Fruit fly (Drosophila melanogaster): Measurements from ENCODE around the gene Gr77a.

Gr77a gene

DNA sequence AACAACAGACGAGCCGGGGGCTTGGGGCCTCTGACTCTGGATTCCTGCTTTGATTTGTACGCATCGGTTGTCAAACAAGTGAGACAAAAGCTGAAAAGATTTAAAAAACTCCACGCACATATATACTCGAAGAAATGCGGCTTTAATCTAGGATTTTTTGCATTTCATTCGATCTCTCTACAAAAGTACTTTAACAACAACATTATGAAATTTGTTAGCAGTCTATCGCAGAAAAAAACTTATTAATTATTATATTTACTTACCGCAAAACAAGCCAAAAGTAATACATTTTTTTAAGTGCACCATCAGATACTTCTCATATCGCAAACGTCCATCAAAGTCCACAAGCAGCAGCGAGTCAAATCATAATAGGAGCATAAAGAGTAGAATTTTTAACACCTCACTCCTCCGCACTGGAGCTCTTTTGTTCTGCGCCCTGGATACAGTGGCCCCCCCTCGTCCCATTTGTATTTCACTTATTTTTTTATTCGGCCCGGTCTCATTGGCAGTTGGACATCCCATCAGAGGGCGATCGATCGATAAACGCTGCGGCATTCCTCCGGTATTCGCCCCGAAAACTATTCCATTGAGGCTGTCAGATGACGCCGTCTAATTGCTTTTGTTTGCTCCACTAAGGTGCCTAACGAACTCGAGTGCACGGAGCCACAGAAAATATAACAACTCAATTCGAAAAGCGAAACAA is 28.6 kb downstream of the Gr77a start (continued):
- TF ChIP-seq croc (GFP tag; conservative IDR thresholded peaks at IDR 0.05) (no peak), CG4360 (GFP tag; IDR thresholded peaks at IDR 0.05) (no peak), Bgb (GFP tag; IDR thresholded peaks at IDR 0.05; ENCODE audit: partially characterized antibody) (no peak), CG4617 (GFP tag; optimal IDR thresholded peaks at IDR 0.05; ENCODE audit: borderline replicate concordance) (no peak), Atf-2 (GFP tag; optimal IDR thresholded peaks at IDR 0.05) (no peak), Med (GFP tag) (peak; percentile 42), dm (GFP tag; optimal IDR thresholded peaks at IDR 0.05) (no peak), tgo (GFP tag; IDR thresholded peaks at IDR 0.05) (peak; percentile 46; the same call in 1 of the 3 replicates), CG14860 (GFP tag; IDR thresholded peaks at IDR 0.05; ENCODE audit: partially characterized antibody) (no peak), CG2678 (tag; optimal IDR thresholded peaks at IDR 0.05) (peak; percentile 54), chinmo (GFP tag; IDR thresholded peaks at IDR 0.05; ENCODE audit: partially characterized antibody) (no peak), CG11247 (GFP tag; IDR thresholded peaks at IDR 0.05) (no peak), ap (GFP tag; IDR thresholded peaks at IDR 0.05) (no peak), pfk (GFP tag; optimal IDR thresholded peaks at IDR 0.05) (no peak), ash1 (GFP tag; optimal IDR thresholded peaks at IDR 0.05) (no peak), seq (GFP tag; IDR thresholded peaks at IDR 0.05) (no peak), gro (GFP tag; optimal IDR thresholded peaks at IDR 0.05) (no peak), insv (GFP tag; optimal IDR thresholded peaks at IDR 0.05) (no peak), amos (GFP tag; IDR thresholded peaks at IDR 0.05; ENCODE audit: partially characterized antibody) (no peak), CG15011 (GFP tag; optimal IDR thresholded peaks at IDR 0.05) (no peak), CG11560 (tag; IDR thresholded peaks at IDR 0.05) (no peak), ham (GFP tag; IDR thresholded peaks at IDR 0.05) (no peak), NC2β (GFP tag; optimal IDR thresholded peaks at IDR 0.05) (no peak), sqz (GFP tag; optimal IDR thresholded peaks at IDR 0.05) (no peak), CG6175 (GFP tag; IDR thresholded peaks at IDR 0.05) (no peak), CG7372 (GFP tag; IDR thresholded peaks at IDR 0.05) (no peak), CG4820 (GFP tag; optimal IDR thresholded peaks at IDR 0.05) (peak; percentile 11), CG1529 (GFP tag; optimal IDR thresholded peaks at IDR 0.05) (no peak), sd (tag; optimal IDR thresholded peaks at IDR 0.05) (peak; percentile 53), lbe (GFP tag; optimal IDR thresholded peaks at IDR 0.05) (no peak), CG13123 (GFP tag; optimal IDR thresholded peaks at IDR 0.05) (no peak), CG30020 (tag; optimal IDR thresholded peaks at IDR 0.05) (no peak), CG3838 (GFP tag; optimal IDR thresholded peaks at IDR 0.05) (no peak), tin (GFP tag; optimal IDR thresholded peaks at IDR 0.05) (peak; percentile 33), CG2129 (GFP tag; IDR thresholded peaks at IDR 0.05; ENCODE audit: partially characterized antibody) (no peak), CG4707 (GFP tag; optimal IDR thresholded peaks at IDR 0.05) (no peak), bab2 (GFP tag; optimal IDR thresholded peaks at IDR 0.05) (no peak), CG7963 (GFP tag; IDR thresholded peaks at IDR 0.05; ENCODE audit: partially characterized antibody) (no peak), CG16815 (GFP tag; optimal IDR thresholded peaks at IDR 0.05) (no peak), CHES-1-like (GFP tag; optimal IDR thresholded peaks at IDR 0.05) (no peak), CG5245 (GFP tag; optimal IDR thresholded peaks at IDR 0.05) (peak; percentile 37), Optix (GFP tag; IDR thresholded peaks at IDR 0.05) (no peak), fd96Cb (tag; optimal IDR thresholded peaks at IDR 0.05) (peak; percentile 44), CG14667 (GFP tag; IDR thresholded peaks at IDR 0.05) (no peak), crc (GFP tag; optimal IDR thresholded peaks at IDR 0.05) (no peak), vfl (GFP tag; optimal IDR thresholded peaks at IDR 0.05) (no peak), repo (GFP tag; optimal IDR thresholded peaks at IDR 0.05) (no peak), CG11696 (GFP tag; IDR thresholded peaks at IDR 0.05) (no peak), Hr78 (GFP tag; optimal IDR thresholded peaks at IDR 0.05) (no peak), crol (GFP tag; IDR thresholded peaks at IDR 0.05) (peak; percentile 54; the same call in 1 of the 2 replicates)
